Fruit fly (Drosophila melanogaster) whole organism, embryonic: ENCODE results near the gene CG16727.
A peak's percentile ranks its signal among the peaks of the same experiment; 100 is the strongest.

ENCODE experiments used
- B-H1 ChIP-seq: fragments of 200-800 bp; sonication (Bioruptor generic); IDR thresholded peaks from 3 replicates; pipeline ENCODE4 v1.3.6; 2022; ENCODE audit warnings: missing biosample characterization, missing genetic modification characterization
- CG11085 ChIP-seq: fragments of 200-800 bp; sonication (Bioruptor generic); IDR thresholded peaks from 2 replicates; pipeline ENCODE4 v1.3.6; 2022; ENCODE audit warnings: missing biosample characterization, missing genetic modification characterization
- CG12391 ChIP-seq: fragments of 200-800 bp; sonication (Bioruptor generic); optimal IDR thresholded peaks from 3 replicates; lab custom pipeline; 2018; ENCODE audit warnings: missing biosample characterization, mild to moderate bottlenecking, missing genetic modification characterization, moderate library complexity
- CG12769 ChIP-seq: fragments of 200-800 bp; sonication (Bioruptor generic); optimal IDR thresholded peaks from 2 replicates; lab custom pipeline; 2019; ENCODE audit warnings: missing biosample characterization, mild to moderate bottlenecking, missing genetic modification characterization, moderate library complexity
- CG13894 ChIP-seq: fragments of 200-800 bp; sonication (Bioruptor generic); optimal IDR thresholded peaks from 3 replicates; lab custom pipeline; 2018; ENCODE audit warnings: missing biosample characterization, mild to moderate bottlenecking, missing genetic modification characterization, moderate library complexity
- CG1647 ChIP-seq: fragments of 200-800 bp; sonication (Bioruptor generic); optimal IDR thresholded peaks from 3 replicates; lab custom pipeline; 2016; ENCODE audit warnings: missing biosample characterization, missing genetic modification characterization
- CG17568 ChIP-seq: fragments of 200-800 bp; sonication (Bioruptor generic); optimal IDR thresholded peaks from 2 replicates; lab custom pipeline; 2018; ENCODE audit warnings: missing biosample characterization, mild to moderate bottlenecking, missing genetic modification characterization, moderate library complexity
- CG2129 ChIP-seq: fragments of 200-800 bp; sonication (Bioruptor generic); IDR thresholded peaks from 2 replicates; pipeline ENCODE4 v1.3.6; 2022; ENCODE audit warnings: missing biosample characterization, missing genetic modification characterization; ENCODE audit not compliant: partially characterized antibody
- CG2712 ChIP-seq: fragments of 200-800 bp; optimal IDR thresholded peaks from 3 replicates; lab custom pipeline; 2019; ENCODE audit warnings: missing biosample characterization, mild to moderate bottlenecking, missing genetic modification characterization, moderate library complexity
- CG31365 ChIP-seq: fragments of 200-800 bp; sonication (Bioruptor generic); optimal IDR thresholded peaks from 2 replicates; lab custom pipeline; 2018; ENCODE audit warnings: missing biosample characterization, mild to moderate bottlenecking, missing genetic modification characterization
- CG3281 ChIP-seq: fragments of 200-800 bp; sonication (Bioruptor generic); optimal IDR thresholded peaks from 3 replicates; lab custom pipeline; 2017; ENCODE audit warnings: missing biosample characterization, mild to moderate bottlenecking, missing genetic modification characterization
- CG3838 ChIP-seq: fragments of 200-800 bp; sonication (Bioruptor generic); optimal IDR thresholded peaks from 3 replicates; lab custom pipeline; 2016; ENCODE audit warnings: missing biosample characterization, missing genetic modification characterization
- CG4820 ChIP-seq: fragments of 200-800 bp; sonication (Bioruptor generic); optimal IDR thresholded peaks from 3 replicates; lab custom pipeline; 2016; ENCODE audit warnings: missing biosample characterization, missing genetic modification characterization
- CG5953 ChIP-seq: fragments of 200-800 bp; sonication (Bioruptor generic); IDR thresholded peaks from 2 replicates; pipeline ENCODE4 v1.3.6; 2022; ENCODE audit warnings: missing biosample characterization, missing genetic modification characterization
- CG6689 ChIP-seq: fragments of 200-800 bp; sonication (Bioruptor generic); IDR thresholded peaks from 2 replicates; pipeline ENCODE4 v1.3.6; 2022; ENCODE audit warnings: missing biosample characterization, missing genetic modification characterization
- CG7556 ChIP-seq: fragments of 200-800 bp; sonication (Bioruptor generic); optimal IDR thresholded peaks from 2 replicates; lab custom pipeline; 2017; ENCODE audit warnings: missing biosample characterization, mild to moderate bottlenecking, missing genetic modification characterization
- CG7987 ChIP-seq: fragments of 200-800 bp; sonication (Bioruptor generic); optimal IDR thresholded peaks from 2 replicates; lab custom pipeline; 2018; ENCODE audit warnings: missing biosample characterization, mild to moderate bottlenecking, missing genetic modification characterization, moderate library complexity
- CG8089 ChIP-seq: fragments of 200-800 bp; sonication (Bioruptor generic); optimal IDR thresholded peaks from 3 replicates; lab custom pipeline; 2016; ENCODE audit warnings: missing biosample characterization, missing genetic modification characterization
- CG9727 ChIP-seq: fragments of 200-800 bp; sonication (Bioruptor generic); optimal IDR thresholded peaks from 3 replicates; lab custom pipeline; 2017; ENCODE audit warnings: missing biosample characterization, mild to moderate bottlenecking, missing genetic modification characterization
- CTCF ChIP-seq: fragments of 200-800 bp; sonication (Bioruptor generic); optimal IDR thresholded peaks from 2 replicates; lab custom pipeline; 2017; ENCODE audit warnings: missing biosample characterization, mild to moderate bottlenecking, missing genetic modification characterization, moderate library complexity
- CkIIα-i1 ChIP-seq: fragments of 200-800 bp; sonication (Bioruptor generic); IDR thresholded peaks from 2 replicates; pipeline ENCODE4 v1.3.6; 2022; ENCODE audit warnings: missing biosample characterization, missing genetic modification characterization
- Dad ChIP-seq: fragments of 200-800 bp; sonication (Bioruptor generic); optimal IDR thresholded peaks from 3 replicates; lab custom pipeline; 2016; ENCODE audit warnings: missing biosample characterization, missing genetic modification characterization
- Deaf1 ChIP-seq: fragments of 200-800 bp; optimal IDR thresholded peaks from 3 replicates; lab custom pipeline; 2019; ENCODE audit warnings: missing biosample characterization, mild to moderate bottlenecking, missing genetic modification characterization, moderate library complexity
- Doc3 ChIP-seq: fragments of 200-800 bp; sonication (Bioruptor generic); IDR thresholded peaks from 3 replicates; pipeline ENCODE4 v1.3.6; 2022; ENCODE audit warnings: missing biosample characterization, missing genetic modification characterization; ENCODE audit not compliant: partially characterized antibody
- Fer2 ChIP-seq: fragments of 200-800 bp; sonication (Bioruptor generic); optimal IDR thresholded peaks from 2 replicates; lab custom pipeline; 2018; ENCODE audit warnings: missing biosample characterization, mild to moderate bottlenecking, missing genetic modification characterization, moderate library complexity
- H15 ChIP-seq: fragments of 200-800 bp; sonication (Bioruptor generic); IDR thresholded peaks from 3 replicates; pipeline ENCODE4 v1.3.6; 2022; ENCODE audit warnings: missing biosample characterization, missing genetic modification characterization
- HmgD ChIP-seq: fragments of 200-800 bp; sonication (Bioruptor generic); optimal IDR thresholded peaks from 3 replicates; lab custom pipeline; 2016; ENCODE audit warnings: missing biosample characterization, missing genetic modification characterization
- Mrtf ChIP-seq: fragments of 200-800 bp; sonication (Bioruptor generic); IDR thresholded peaks from 3 replicates; pipeline ENCODE4 v1.3.6; 2022; ENCODE audit warnings: missing biosample characterization, missing genetic modification characterization
- Nf-YA ChIP-seq: fragments of 200-800 bp; sonication (Bioruptor generic); IDR thresholded peaks from 2 replicates; pipeline ENCODE4 v1.3.6; 2022; ENCODE audit warnings: missing biosample characterization, missing genetic modification characterization
- Ravus ChIP-seq: fragments of 200-800 bp; sonication (Bioruptor generic); IDR thresholded peaks from 2 replicates; pipeline ENCODE4 v1.3.6; 2022; ENCODE audit warnings: missing biosample characterization, missing genetic modification characterization
- ato ChIP-seq: fragments of 200-800 bp; sonication (Bioruptor generic); IDR thresholded peaks from 2 replicates; pipeline ENCODE4 v1.3.6; 2022; ENCODE audit warnings: missing biosample characterization, missing genetic modification characterization; ENCODE audit not compliant: partially characterized antibody
- btn ChIP-seq: fragments of 200-800 bp; sonication (Bioruptor generic); optimal IDR thresholded peaks from 2 replicates; lab custom pipeline; 2016; ENCODE audit warnings: missing biosample characterization, missing genetic modification characterization
- cas ChIP-seq: fragments of 200-800 bp; sonication (Bioruptor generic); IDR thresholded peaks from 2 replicates; pipeline ENCODE4 v1.3.6; 2022; ENCODE audit warnings: missing biosample characterization, missing genetic modification characterization
- crol ChIP-seq: fragments of 200-800 bp; sonication (Bioruptor generic); IDR thresholded peaks from 2 replicates; pipeline ENCODE4 v1.3.6; 2022; ENCODE audit warnings: missing biosample characterization, missing genetic modification characterization
- ems ChIP-seq: fragments of 200-800 bp; sonication (Bioruptor generic); optimal IDR thresholded peaks from 3 replicates; lab custom pipeline; 2016; ENCODE audit warnings: missing biosample characterization, missing genetic modification characterization
- exex ChIP-seq: fragments of 200-800 bp; sonication (Bioruptor generic); optimal IDR thresholded peaks from 4 replicates; lab custom pipeline; 2018; ENCODE audit warnings: missing biosample characterization, mild to moderate bottlenecking, missing genetic modification characterization, moderate library complexity
- fd102C ChIP-seq: fragments of 200-800 bp; sonication (Bioruptor generic); optimal IDR thresholded peaks from 2 replicates; lab custom pipeline; 2018; ENCODE audit warnings: missing biosample characterization, mild to moderate bottlenecking, missing genetic modification characterization, moderate library complexity
- ftz-f1 ChIP-seq: fragments of 200-800 bp; sonication (Bioruptor generic); optimal IDR thresholded peaks from 2 replicates; lab custom pipeline; 2016; ENCODE audit warnings: missing biosample characterization, missing genetic modification characterization
- gfzf ChIP-seq: fragments of 200-800 bp; sonication (Bioruptor generic); optimal IDR thresholded peaks from 2 replicates; lab custom pipeline; 2016; ENCODE audit warnings: missing biosample characterization, mild to moderate bottlenecking, missing genetic modification characterization, moderate library complexity
- hb ChIP-seq: fragments of 200-800 bp; sonication (Bioruptor generic); IDR thresholded peaks from 3 replicates; pipeline ENCODE4 v1.3.6; 2022; ENCODE audit warnings: missing biosample characterization, missing genetic modification characterization; ENCODE audit not compliant: partially characterized antibody
- jumu ChIP-seq: fragments of 200-800 bp; sonication (Bioruptor generic); optimal IDR thresholded peaks from 3 replicates; lab custom pipeline; 2016; ENCODE audit warnings: missing biosample characterization, missing genetic modification characterization
- ken ChIP-seq: fragments of 200-800 bp; sonication (Bioruptor generic); IDR thresholded peaks from 3 replicates; pipeline ENCODE4 v1.3.6; 2022; ENCODE audit warnings: missing biosample characterization, missing genetic modification characterization
- mirr ChIP-seq: fragments of 200-800 bp; sonication (Bioruptor generic); optimal IDR thresholded peaks from 3 replicates; lab custom pipeline; 2018; ENCODE audit warnings: missing biosample characterization, mild to moderate bottlenecking, missing genetic modification characterization
- nerfin-2 ChIP-seq: fragments of 200-800 bp; sonication (Bioruptor generic); IDR thresholded peaks from 2 replicates; pipeline ENCODE4 v1.3.6; 2022; ENCODE audit warnings: missing biosample characterization, missing genetic modification characterization; ENCODE audit not compliant: partially characterized antibody
- oc ChIP-seq: fragments of 200-800 bp; sonication (Bioruptor generic); optimal IDR thresholded peaks from 2 replicates; lab custom pipeline; 2018; ENCODE audit warnings: missing biosample characterization, mild to moderate bottlenecking, missing genetic modification characterization, moderate library complexity
- pb ChIP-seq: fragments of 200-800 bp; sonication (Bioruptor generic); optimal IDR thresholded peaks from 3 replicates; lab custom pipeline; 2016; ENCODE audit warnings: missing biosample characterization, missing genetic modification characterization
- sens ChIP-seq: fragments of 200-800 bp; sonication (Bioruptor generic); peaks from one replicate; lab custom pipeline; 2016; ENCODE audit warnings: missing biosample characterization, missing genetic modification characterization
- trh ChIP-seq: fragments of 200-800 bp; sonication (Bioruptor generic); optimal IDR thresholded peaks from 2 replicates; lab custom pipeline; 2016; ENCODE audit warnings: missing biosample characterization, missing genetic modification characterization
- tup ChIP-seq: fragments of 200-800 bp; sonication (Bioruptor generic); optimal IDR thresholded peaks from 2 replicates; lab custom pipeline; 2016; ENCODE audit warnings: missing biosample characterization, mild to moderate bottlenecking, missing genetic modification characterization, moderate library complexity
- twi ChIP-seq: fragments of 200-800 bp; optimal IDR thresholded peaks from 2 replicates; lab custom pipeline; 2019; ENCODE audit warnings: missing biosample characterization, mild to moderate bottlenecking, missing genetic modification characterization, moderate library complexity
- vvl ChIP-seq: fragments of 200-800 bp; sonication (Bioruptor generic); IDR thresholded peaks from 2 replicates; pipeline ENCODE4 v1.3.6; 2022; ENCODE audit warnings: missing biosample characterization, missing genetic modification characterization
- yki ChIP-seq: fragments of >200 bp; optimal IDR thresholded peaks from 3 replicates; lab custom pipeline; 2018

Gene CG16727

DNA sequence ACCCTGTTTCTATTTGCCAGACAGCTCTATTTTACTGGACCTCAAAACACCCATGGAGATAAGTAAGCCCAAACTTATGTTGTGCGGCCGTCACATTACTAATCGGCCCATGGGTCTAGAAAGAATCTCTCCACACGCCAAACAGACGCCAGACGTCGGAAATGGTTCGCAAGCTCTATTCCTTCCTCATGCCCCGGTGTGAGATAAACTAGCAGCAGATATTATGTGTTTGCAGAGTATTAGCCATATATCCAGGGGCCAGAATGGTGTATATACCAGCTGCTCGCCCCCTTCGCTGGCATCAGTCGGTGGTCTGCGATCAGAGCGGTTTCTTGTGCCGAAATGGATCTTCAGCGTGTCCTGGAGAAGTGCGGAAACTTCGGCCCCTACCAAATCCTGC, 3.3 kb upstream of the CG16727 start, which contains the start of gene CG17752:
Gene CG17752 (plus strand): TSS at position 301 of the 400 bp plus-strand sequence.
- TF ChIP-seq B-H1 (GFP tag; lab: Robert Waterston, UW) (no peak), cas (GFP tag; lab: Robert Waterston, UW) (no peak), Mrtf (GFP tag; lab: Robert Waterston, UW) (no peak), twi (tag; lab: Kevin White, UChicago) (no peak), oc (tag; lab: Kevin White, UChicago) (no peak), Doc3 (GFP tag; lab: Robert Waterston, UW) (no peak), Nf-YA (GFP tag; lab: Robert Waterston, UW) (no peak), nerfin-2 (GFP tag; lab: Robert Waterston, UW) (no peak), CTCF (GFP tag; lab: Kevin White, UChicago) (no peak), CG5953 (GFP tag; lab: Robert Waterston, UW) (no peak), fd102C (no peak), hb (no peak), pb (GFP tag; lab: Kevin White, UChicago) (no peak), CG2712 (tag; lab: Kevin White, UChicago) (no peak), Fer2 (tag; lab: Kevin White, UChicago) (no peak)

DNA sequence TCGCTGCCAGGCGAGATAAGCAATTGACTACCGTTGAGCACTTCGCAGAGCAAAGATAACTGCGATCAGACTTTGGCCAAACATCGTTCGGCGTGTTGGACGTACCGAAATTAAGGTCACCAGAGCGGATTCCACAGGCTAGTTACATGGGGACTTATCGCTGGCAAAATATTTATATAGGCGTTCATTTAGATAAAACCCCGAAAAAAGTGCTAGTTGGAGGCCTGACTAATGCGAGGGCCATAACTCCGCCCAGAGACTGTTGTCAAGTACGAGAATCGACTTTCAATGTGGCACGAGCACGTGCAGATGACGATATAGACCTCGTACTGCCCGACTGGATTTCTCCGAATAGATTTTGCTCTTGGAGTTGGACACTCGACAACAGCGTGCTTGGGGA, 6.7 kb downstream of the CG16727 start:
- TF ChIP-seq CG12769 (tag; lab: Kevin White, UChicago) (peak; percentile 47), CG11085 (GFP tag; lab: Robert Waterston, UW) (no peak), jumu (GFP tag; lab: Kevin White, UChicago) (no peak), CG3281 (peak; percentile 8), CG9727 (peak; percentile 3), trh (GFP tag; lab: Kevin White, UChicago) (no peak), Ravus (GFP tag; lab: Robert Waterston, UW) (no peak), Deaf1 (tag; lab: Kevin White, UChicago) (peak; percentile 28), CG4820 (GFP tag; lab: Kevin White, UChicago) (no peak), CG17568 (GFP tag; lab: Kevin White, UChicago) (no peak), CG13894 (peak; percentile 50), crol (GFP tag; lab: Robert Waterston, UW) (no peak), CG12391 (tag; lab: Kevin White, UChicago) (no peak), ems (GFP tag; lab: Kevin White, UChicago) (no peak), Dad (GFP tag; lab: Kevin White, UChicago) (no peak), CG31365 (tag; lab: Kevin White, UChicago) (no peak), CG8089 (GFP tag; lab: Kevin White, UChicago) (no peak), btn (GFP tag; lab: Kevin White, UChicago) (no peak), tup (GFP tag; lab: Kevin White, UChicago) (no peak), vvl (GFP tag; lab: Robert Waterston, UW) (0 out of 2 replicates have a peak, but pooled peaks have one; percentile 10), CG2129 (GFP tag; lab: Robert Waterston, UW) (no peak), mirr (peak; percentile 82), gfzf (no peak), CG6689 (GFP tag; lab: Robert Waterston, UW) (no peak), CG7987 (GFP tag; lab: Kevin White, UChicago) (peak; percentile 29), H15 (GFP tag; lab: Robert Waterston, UW) (no peak), exex (peak; percentile 61), ken (no peak), yki (lab: Kevin White, UChicago) (no peak), sens (peak; percentile 19), ato (GFP tag; lab: Robert Waterston, UW) (no peak), CG7556 (GFP tag; lab: Kevin White, UChicago) (no peak), ftz-f1 (GFP tag; lab: Kevin White, UChicago) (peak; percentile 2), CkIIα-i1 (GFP tag; lab: Robert Waterston, UW) (no peak), CG3838 (GFP tag; lab: Kevin White, UChicago) (no peak), HmgD (GFP tag; lab: Kevin White, UChicago) (no peak), CG1647 (GFP tag; lab: Kevin White, UChicago) (no peak)
